Fruit fly (Drosophila melanogaster) whole organism, prepupa: ENCODE data around the gene slam.
A peak's percentile ranks its signal among the peaks of the same experiment; 100 is the strongest.

ENCODE experiments used
- CG10631 ChIP-seq: fragments of 200-800 bp; sonication (Bioruptor generic); optimal IDR thresholded peaks from 2 replicates; lab custom pipeline; 2016; ENCODE audit warnings: missing biosample characterization, missing genetic modification characterization
- CG16779 ChIP-seq: fragments of 200-800 bp; sonication (Bioruptor generic); optimal IDR thresholded peaks from 3 replicates; lab custom pipeline; 2017; ENCODE audit warnings: missing biosample characterization, mild to moderate bottlenecking, missing genetic modification characterization
- CG34406 ChIP-seq: fragments of 200-800 bp; sonication (Bioruptor generic); optimal IDR thresholded peaks from 3 replicates; lab custom pipeline; 2016; ENCODE audit warnings: missing biosample characterization, missing genetic modification characterization
- CG4318 ChIP-seq: fragments of 200-800 bp; sonication (Bioruptor generic); optimal IDR thresholded peaks from 3 replicates; lab custom pipeline; 2017; ENCODE audit warnings: missing biosample characterization, mild to moderate bottlenecking, missing genetic modification characterization
- CG6276 ChIP-seq: fragments of 200-800 bp; sonication (Bioruptor generic); optimal IDR thresholded peaks from 2 replicates; lab custom pipeline; 2017; ENCODE audit warnings: missing biosample characterization, mild to moderate bottlenecking, missing genetic modification characterization
- CG8119 ChIP-seq: fragments of 200-800 bp; sonication (Bioruptor generic); IDR thresholded peaks from 3 replicates; pipeline ENCODE4 v1.3.6; 2022; ENCODE audit warnings: missing biosample characterization, missing genetic modification characterization
- CG8632 ChIP-seq: fragments of 200-800 bp; sonication (Bioruptor generic); optimal IDR thresholded peaks from 3 replicates; lab custom pipeline; 2016; ENCODE audit warnings: missing biosample characterization, missing genetic modification characterization
- Eip78C ChIP-seq: fragments of 200-800 bp; sonication (Bioruptor generic); peaks from one replicate; lab custom pipeline; 2016; ENCODE audit warnings: missing biosample characterization, missing genetic modification characterization
- Ets96B ChIP-seq: fragments of 200-800 bp; optimal IDR thresholded peaks from 2 replicates; lab custom pipeline; 2019; ENCODE audit warnings: missing biosample characterization, mild to moderate bottlenecking, missing genetic modification characterization, moderate library complexity
- Hr38 ChIP-seq: sonication (Bioruptor generic); optimal IDR thresholded peaks from 2 replicates; lab custom pipeline; 2016; ENCODE audit warnings: missing biosample characterization, missing genetic modification characterization
- OdsH ChIP-seq: fragments of 200-800 bp; sonication (Bioruptor generic); optimal IDR thresholded peaks from 3 replicates; lab custom pipeline; 2016; ENCODE audit warnings: missing biosample characterization, missing genetic modification characterization
- dac ChIP-seq: fragments of 200-800 bp; sonication (Bioruptor generic); optimal IDR thresholded peaks from 2 replicates; lab custom pipeline; 2017; ENCODE audit warnings: missing biosample characterization, mild to moderate bottlenecking, missing genetic modification characterization
- eg ChIP-seq: fragments of 200-800 bp; sonication (Bioruptor generic); IDR thresholded peaks from 3 replicates; pipeline ENCODE4 v1.3.6; 2022; ENCODE audit warnings: missing biosample characterization, missing genetic modification characterization
- fd59A ChIP-seq: fragments of 200-800 bp; sonication (Bioruptor generic); optimal IDR thresholded peaks from 2 replicates; lab custom pipeline; 2017; ENCODE audit warnings: missing biosample characterization, mild to moderate bottlenecking, missing genetic modification characterization, missing genetic modification reagents
- net ChIP-seq: fragments of 200-800 bp; sonication (Bioruptor generic); optimal IDR thresholded peaks from 3 replicates; lab custom pipeline; 2016; ENCODE audit warnings: missing biosample characterization, missing genetic modification characterization
- svp ChIP-seq: fragments of 200-800 bp; sonication (Bioruptor generic); peaks from one replicate; lab custom pipeline; 2016; ENCODE audit warnings: missing biosample characterization, missing genetic modification characterization

The slam gene

DNA sequence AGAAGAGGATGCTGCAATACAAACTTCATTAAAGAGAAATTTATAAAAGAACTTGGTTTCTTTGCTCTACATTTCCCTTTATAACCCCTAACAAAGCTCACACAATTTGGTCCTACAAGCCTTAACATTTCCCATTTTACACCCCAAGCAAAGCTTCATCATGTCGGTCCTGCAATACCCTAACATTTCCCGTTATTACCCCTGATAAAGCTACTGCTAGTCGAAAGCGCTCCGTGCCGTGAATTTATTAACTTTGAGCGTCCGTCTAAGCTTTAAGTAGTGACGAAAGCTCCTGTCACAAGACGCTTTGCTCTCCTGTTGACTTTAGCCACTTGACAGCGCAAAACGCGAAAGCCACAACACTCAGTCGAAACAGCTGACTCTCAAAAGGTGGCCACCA, 39.8 kb downstream of the slam start, which contains the start of gene CG13982:
Gene CG13982, plus strand, starts transcription at position 363 of the 400 bp plus-strand sequence.
- TF ChIP-seq svp (GFP tag; lab: Kevin White, UChicago), result peak; percentile 17
- no peak for TF ChIP-seq CG6276 (GFP tag; lab: Kevin White, UChicago)
- TF ChIP-seq Ets96B (tag; lab: Kevin White, UChicago), result no peak

DNA sequence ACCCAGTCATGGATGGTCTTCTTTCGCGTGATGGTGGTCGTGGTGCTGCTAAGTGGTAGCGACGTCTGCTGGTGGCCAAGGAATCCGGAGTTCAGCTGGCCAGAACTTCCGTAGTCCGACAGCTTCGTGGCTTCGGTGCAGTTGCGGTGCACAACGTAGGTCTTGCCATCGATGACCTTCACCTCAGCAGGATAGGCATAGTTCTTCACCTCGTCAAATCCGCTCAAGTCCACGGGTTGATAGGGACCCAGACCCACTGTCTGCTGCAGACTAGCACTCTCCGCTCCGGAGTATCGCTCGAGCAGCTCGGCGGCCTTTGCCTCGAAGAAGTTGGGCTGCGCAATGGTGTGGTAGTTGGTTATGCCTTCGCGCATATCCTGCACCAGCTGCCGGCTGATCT, 49.3 kb downstream of the slam start:
- TF ChIP-seq Ets96B (tag; lab: Kevin White, UChicago), result no peak
- TF ChIP-seq OdsH, result no peak
- TF ChIP-seq CG16779, result no peak
- TF ChIP-seq CG8632 (GFP tag; lab: Kevin White, UChicago), result no peak
- TF ChIP-seq CG10631 (GFP tag; lab: Kevin White, UChicago), result no peak
- peak; percentile 71 for TF ChIP-seq svp (GFP tag; lab: Kevin White, UChicago)

DNA sequence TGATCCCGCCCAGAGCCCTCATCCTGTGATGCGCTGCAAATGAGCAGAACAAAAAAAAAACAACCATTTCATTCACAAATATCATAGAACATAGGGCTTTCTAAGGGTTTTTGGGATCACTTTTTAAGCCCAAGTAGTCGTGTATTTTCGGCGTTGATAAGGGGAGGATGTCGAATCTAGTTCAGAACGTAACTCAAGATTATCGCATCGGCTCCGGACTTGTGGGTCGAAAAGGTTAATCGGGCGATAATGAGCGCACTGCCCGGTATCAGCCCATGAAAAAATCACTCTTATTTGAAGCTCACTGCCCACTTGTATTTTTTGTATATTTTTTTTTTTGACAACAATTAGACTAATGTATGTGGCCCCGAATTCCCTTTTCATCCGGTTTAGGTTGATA, 50.3 kb downstream of the slam start:
- TF ChIP-seq CG4318 (GFP tag; lab: Kevin White, UChicago), result no peak
- TF ChIP-seq svp (GFP tag; lab: Kevin White, UChicago), result peak; percentile 94
- TF ChIP-seq dac, result no peak

DNA sequence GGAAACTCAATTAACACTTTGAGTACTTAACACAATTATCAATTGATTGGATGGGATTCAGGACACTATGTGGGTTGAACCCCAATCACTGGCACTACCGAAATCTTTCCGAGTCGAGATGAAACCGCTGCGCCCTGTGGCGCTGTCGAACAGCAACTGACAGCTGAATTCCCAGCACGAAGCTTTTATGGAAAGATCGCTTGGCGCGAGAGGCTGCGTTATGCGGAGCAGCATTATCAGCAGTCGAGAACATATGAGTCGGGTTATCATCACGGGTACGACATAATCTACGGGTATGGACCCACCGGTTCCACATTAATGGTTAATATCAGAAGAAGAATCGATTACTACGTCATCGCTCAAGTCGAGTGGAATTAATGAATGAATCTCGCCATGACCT, 51.0 kb downstream of the slam start, which contains the start of gene Tig:
Gene Tig, minus strand, starts transcription at position 163 of the 400 bp plus-strand sequence.
- TF ChIP-seq Hr38 (GFP tag; lab: Kevin White, UChicago) (no peak), eg (GFP tag; lab: Robert Waterston, UW) (0 out of 3 replicates have a peak, but pooled peaks have one; percentile 14), svp (GFP tag; lab: Kevin White, UChicago) (peak; percentile 86)

DNA sequence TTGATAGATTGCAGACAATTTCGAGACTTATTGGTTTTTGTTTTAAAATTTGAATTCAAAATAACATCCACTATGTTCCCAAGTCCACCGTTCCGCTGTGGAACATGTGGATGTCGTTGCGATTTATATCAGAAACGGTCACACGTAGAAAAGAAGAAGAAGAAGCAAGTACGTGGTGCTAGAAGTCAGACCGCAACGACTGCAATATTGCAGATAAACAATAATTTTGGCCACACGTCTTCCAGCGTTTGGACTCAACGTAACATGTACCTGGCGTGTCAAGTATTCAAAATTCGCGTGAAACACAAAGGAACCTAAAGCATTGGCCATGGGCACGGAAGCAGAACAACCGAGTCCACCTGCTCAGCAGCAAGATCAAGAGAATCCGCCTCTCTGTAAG, 52.0 kb downstream of the slam start, which contains the start of gene Fic:
Gene Fic, plus strand, starts transcription at position 139 of the 400 bp plus-strand sequence.
- TF ChIP-seq svp (GFP tag; lab: Kevin White, UChicago), result peak; percentile 74
- TF ChIP-seq Eip78C (GFP tag; lab: Kevin White, UChicago), result peak; percentile 48
- no peak for TF ChIP-seq net (GFP tag; lab: Kevin White, UChicago)

DNA sequence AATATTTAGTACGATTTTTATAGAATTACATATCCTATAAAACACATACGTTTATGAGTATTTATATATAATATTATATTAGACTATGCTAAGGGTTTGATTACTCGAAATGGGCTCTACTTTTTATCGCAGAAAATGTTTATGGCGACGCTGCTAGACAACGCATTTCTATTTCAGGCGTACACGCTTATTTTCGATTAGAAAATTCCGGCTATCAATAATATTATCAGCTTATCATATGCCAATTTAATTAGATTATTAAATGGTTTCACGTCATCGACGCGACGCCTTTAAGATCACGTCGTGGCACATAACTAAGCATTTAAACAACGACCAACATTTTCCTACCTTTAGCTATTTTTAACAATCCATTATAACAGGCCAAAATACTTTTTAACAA, 54.1 kb downstream of the slam start:
- TF ChIP-seq fd59A (GFP tag; lab: Kevin White, UChicago) (no peak), CG34406 (GFP tag; lab: Kevin White, UChicago) (no peak), CG8119 (GFP tag; lab: Robert Waterston, UW) (no peak)
